Fruit fly (Drosophila melanogaster): ENCODE results near the gene Mat89Ba.

The Mat89Ba gene

DNA sequence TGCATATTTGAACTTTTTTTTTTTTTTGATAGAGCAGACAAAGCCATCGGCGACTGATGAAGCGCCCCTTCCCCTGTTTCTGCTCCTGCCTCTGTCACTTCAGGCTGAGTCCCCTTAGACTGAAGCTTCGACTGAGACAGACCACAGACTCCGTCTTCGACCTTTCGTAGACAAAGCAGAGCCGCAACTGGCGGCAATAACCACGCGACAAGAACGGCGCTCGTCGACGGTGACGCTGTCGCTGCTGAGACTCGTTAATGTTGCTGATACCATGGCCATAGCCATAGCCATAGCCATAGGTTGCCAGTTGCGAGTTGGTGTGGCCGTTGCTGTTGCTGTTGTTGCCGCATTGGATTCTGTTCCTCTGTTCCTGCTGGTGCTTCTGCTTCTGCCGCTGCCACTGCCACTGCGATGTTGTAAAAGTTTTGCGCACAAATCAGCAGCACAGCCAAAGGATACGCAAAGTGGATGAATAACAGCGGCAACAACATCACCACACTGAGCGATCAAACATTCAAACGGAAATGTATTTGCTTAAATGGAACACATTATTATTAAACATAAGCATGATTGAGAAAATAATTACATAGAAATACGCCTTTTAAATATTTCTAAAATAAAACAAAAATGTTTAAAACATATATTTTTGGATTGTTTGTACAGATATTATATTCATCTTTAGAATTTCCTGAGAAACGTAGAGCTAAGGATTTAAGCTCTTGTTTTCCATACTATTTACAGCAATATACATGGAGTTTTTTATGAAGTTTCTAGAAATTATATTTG lies 48.8 kb downstream of the Mat89Ba start (continued):
- no peak for TF ChIP-seq MTF-1 (GFP tag; optimal IDR thresholded peaks at IDR 0.05; ENCODE audit: borderline replicate concordance)
- no peak for TF ChIP-seq CG9876 (GFP tag; optimal IDR thresholded peaks at IDR 0.05)
- TF ChIP-seq CG9727 (GFP tag; optimal IDR thresholded peaks at IDR 0.05) = peak; percentile 60
- no peak for TF ChIP-seq slp2 (GFP tag; optimal IDR thresholded peaks at IDR 0.05)
- TF ChIP-seq CG30431 (GFP tag; optimal IDR thresholded peaks at IDR 0.05) = no peak
- peak; percentile 22 for TF ChIP-seq CG31365 (tag; optimal IDR thresholded peaks at IDR 0.05)
- TF ChIP-seq D19B (GFP tag; optimal IDR thresholded peaks at IDR 0.05) = no peak
- TF ChIP-seq CG3407 (GFP tag; optimal IDR thresholded peaks at IDR 0.05) = no peak
- peak; percentile 14 for TF ChIP-seq sqz (GFP tag; optimal IDR thresholded peaks at IDR 0.05)
- peak; percentile 6 for TF ChIP-seq ERR (GFP tag; optimal IDR thresholded peaks at IDR 0.05)
- peak; percentile 49 for TF ChIP-seq Ets65A (GFP tag)
- no peak for TF ChIP-seq wdn (GFP tag; IDR thresholded peaks at IDR 0.05)
- TF ChIP-seq wek (GFP tag; optimal IDR thresholded peaks at IDR 0.05) = no peak
- TF ChIP-seq CG6254 (GFP tag; optimal IDR thresholded peaks at IDR 0.05) = no peak
- no peak for TF ChIP-seq Oaz (GFP tag; IDR thresholded peaks at IDR 0.05)
- TF ChIP-seq CG11504 (tag; optimal IDR thresholded peaks at IDR 0.05) = peak; percentile 78
- TF ChIP-seq MESR4 (GFP tag; optimal IDR thresholded peaks at IDR 0.05) = no peak
- peak; percentile 9 for TF ChIP-seq Xbp1 (GFP tag; optimal IDR thresholded peaks at IDR 0.05)
- TF ChIP-seq kay (GFP tag; optimal IDR thresholded peaks at IDR 0.05) = no peak
- TF ChIP-seq gsb (GFP tag; IDR thresholded peaks at IDR 0.05) = no peak
- peak; percentile 78 for TF ChIP-seq gem (tag; optimal IDR thresholded peaks at IDR 0.05)
- TF ChIP-seq Sin3A (optimal IDR thresholded peaks at IDR 0.05) = no peak
- no peak for TF ChIP-seq CG3847 (GFP tag; IDR thresholded peaks at IDR 0.05)
- TF ChIP-seq CG11723 (GFP tag; optimal IDR thresholded peaks at IDR 0.05) = no peak
- no peak for TF ChIP-seq sug (tag; optimal IDR thresholded peaks at IDR 0.05)
- TF ChIP-seq CG13287 (GFP tag; IDR thresholded peaks at IDR 0.05; ENCODE audit: partially characterized antibody) = no peak; the same call in 1 of the 2 replicates
- TF ChIP-seq CG6689 (GFP tag; IDR thresholded peaks at IDR 0.05) = no peak
- TF ChIP-seq CG16863 (GFP tag; optimal IDR thresholded peaks at IDR 0.05) = peak; percentile 13
- TF ChIP-seq vnd (GFP tag; IDR thresholded peaks at IDR 0.05; ENCODE audit: partially characterized antibody) = no peak
- no peak for TF ChIP-seq p53 (GFP tag; optimal IDR thresholded peaks at IDR 0.05)
- no peak for TF ChIP-seq Dp (GFP tag; optimal IDR thresholded peaks at IDR 0.05)
- TF ChIP-seq CG11085 (GFP tag; IDR thresholded peaks at IDR 0.05) = no peak
- TF ChIP-seq CG14965 (GFP tag; optimal IDR thresholded peaks at IDR 0.05; ENCODE audit: borderline replicate concordance) = no peak
- no peak for TF ChIP-seq CG8478 (optimal IDR thresholded peaks at IDR 0.05)
- TF ChIP-seq CG12659 (GFP tag; optimal IDR thresholded peaks at IDR 0.05) = peak; percentile 12
- TF ChIP-seq CG11696 (GFP tag; IDR thresholded peaks at IDR 0.05) = no peak
- no peak for TF ChIP-seq CG14860 (GFP tag; IDR thresholded peaks at IDR 0.05; ENCODE audit: partially characterized antibody)
- no peak for TF ChIP-seq CG34224 (GFP tag; IDR thresholded peaks at IDR 0.05; ENCODE audit: partially characterized antibody)
- TF ChIP-seq yki (optimal IDR thresholded peaks at IDR 0.05) = no peak
- TF ChIP-seq ewg (GFP tag; optimal IDR thresholded peaks at IDR 0.05) = no peak
- peak; percentile 59 for TF ChIP-seq grau (tag; optimal IDR thresholded peaks at IDR 0.05)
- peak; percentile 90 for TF ChIP-seq abd-A (tag; optimal IDR thresholded peaks at IDR 0.05)
- TF ChIP-seq Rfx (GFP tag; IDR thresholded peaks at IDR 0.05) = peak; percentile 30; the same call in 1 of the 2 replicates
- TF ChIP-seq CG13424 (tag; optimal IDR thresholded peaks at IDR 0.05) = peak; percentile 55
- no peak for TF ChIP-seq CG17912 (GFP tag; optimal IDR thresholded peaks at IDR 0.05)
- TF ChIP-seq Dip3 (GFP tag; optimal IDR thresholded peaks at IDR 0.05) = peak; percentile 3
- TF ChIP-seq CG10321 (GFP tag; IDR thresholded peaks at IDR 0.05) = no peak
- peak; percentile 80 for TF ChIP-seq CG6175 (GFP tag; IDR thresholded peaks at IDR 0.05)
- peak; percentile 32 for TF ChIP-seq nom (GFP tag; optimal IDR thresholded peaks at IDR 0.05)
- peak; percentile 46 for TF ChIP-seq CG15269 (tag; optimal IDR thresholded peaks at IDR 0.05)
